Worm (Caenorhabditis elegans) whole organism, midembryonic: ENCODE data around the gene pdhb-1.
"Not testable (repeated sequence)": the region's sequence is repeated elsewhere in the genome, so short reads cannot be mapped to it uniquely, and the experiment has no call there.

Experiments used
- T22C8.4 ChIP-seq: fragments of 200-800 bp; sonication (Bioruptor generic); IDR thresholded peaks from 2 replicates; pipeline ENCODE4 v1.3.6; 2022; ENCODE audit warnings: missing genetic modification characterization, missing compliant biosample characterization
- cog-1 ChIP-seq: sonication (generic microtip); optimal IDR thresholded peaks from 2 replicates; lab custom pipeline; 2016; ENCODE audit warnings: missing genetic modification characterization, missing compliant biosample characterization
- flt-1 ChIP-seq: fragments of 200-800 bp; sonication (Bioruptor generic); IDR thresholded peaks from 2 replicates; pipeline ENCODE4 v1.3.6; 2022; ENCODE audit warnings: missing genetic modification characterization, missing compliant biosample characterization
- klf-2 ChIP-seq: fragments of 200-800 bp; sonication (Bioruptor generic); conservative IDR thresholded peaks from 2 replicates; pipeline ENCODE4 v1.3.6; 2022; ENCODE audit warnings: missing genetic modification reagents, missing genetic modification characterization, missing compliant biosample characterization
- med-1 ChIP-seq: sonication (generic microtip); optimal IDR thresholded peaks from 2 replicates; lab custom pipeline; 2017; ENCODE audit warnings: missing genetic modification characterization, mild to moderate bottlenecking, missing compliant biosample characterization, antibody characterized with exemption, missing genetic modification reagents; ENCODE audit not compliant: insufficient read depth
- ref-1 ChIP-seq: fragments of 200-800 bp; sonication (Bioruptor generic); conservative IDR thresholded peaks from 2 replicates; pipeline ENCODE4 v1.3.6; 2022; ENCODE audit warnings: missing genetic modification reagents, missing genetic modification characterization, missing compliant biosample characterization
- tab-1 ChIP-seq: fragments of 200-800 bp; sonication (Bioruptor generic); IDR thresholded peaks from 2 replicates; pipeline ENCODE4 v1.3.6; 2022; ENCODE audit warnings: missing genetic modification characterization, missing compliant biosample characterization
- ztf-23 ChIP-seq: fragments of 200-800 bp; sonication (Bioruptor generic); IDR thresholded peaks from 2 replicates; pipeline ENCODE4 v1.3.6; 2022; ENCODE audit warnings: missing genetic modification reagents, missing genetic modification characterization, missing compliant biosample characterization
- ztf-29 ChIP-seq: fragments of 200-800 bp; sonication (Bioruptor generic); IDR thresholded peaks from 2 replicates; pipeline ENCODE4 v1.3.6; 2022; ENCODE audit warnings: missing genetic modification reagents, missing genetic modification characterization, missing compliant biosample characterization

The pdhb-1 gene

DNA sequence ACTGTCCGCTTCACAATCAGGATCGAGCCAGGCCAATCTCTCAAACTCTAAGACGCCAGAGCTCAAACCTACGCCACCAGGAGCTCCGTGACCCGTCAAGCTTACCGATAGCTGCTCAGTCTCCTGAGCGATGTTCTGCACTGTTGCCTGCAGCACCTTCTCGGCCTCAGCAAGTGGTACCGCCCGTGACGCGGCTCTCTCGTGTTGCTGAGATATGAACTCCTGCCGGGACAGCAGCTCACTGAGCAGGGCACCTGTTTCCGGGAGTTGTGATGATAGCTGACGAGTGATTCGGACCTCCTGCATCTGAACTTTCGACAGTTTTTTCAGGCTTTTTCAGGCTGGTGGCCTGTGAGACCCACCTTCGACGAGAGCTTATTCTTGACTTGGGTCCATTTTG, 1.4 kb upstream of the pdhb-1 start:
- TF ChIP-seq ztf-23 (no peak), cog-1 (tag; lab: Kevin White, UChicago) (no peak), ztf-29 (GFP tag; lab: Robert Waterston, UW) (no peak), med-1 (GFP tag; lab: Kevin White, UChicago) (no peak), ref-1 (GFP tag; lab: Robert Waterston, UW) (no peak), flt-1 (no peak), T22C8.4 (GFP tag; lab: Robert Waterston, UW) (no peak)

DNA sequence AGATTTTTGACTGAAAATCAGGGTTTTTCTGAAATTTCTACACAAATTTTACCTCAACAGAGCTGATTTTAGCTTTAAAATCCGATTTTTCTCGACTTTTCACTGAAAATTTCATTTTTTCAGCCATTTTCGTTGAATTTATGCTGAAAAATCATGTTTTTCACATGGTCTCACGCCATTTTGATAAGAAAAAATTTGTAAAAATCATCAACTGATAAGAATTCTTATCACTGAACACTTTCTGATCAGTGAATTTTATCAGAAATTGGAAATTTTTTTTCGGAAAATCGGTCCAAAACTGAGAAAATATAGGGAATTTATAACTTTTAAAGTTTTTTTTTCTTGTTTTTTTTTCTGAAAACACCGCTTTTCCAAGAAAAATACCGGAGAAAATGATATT, 1.5 kb downstream of the pdhb-1 start:
- TF ChIP-seq T22C8.4 (GFP tag; lab: Robert Waterston, UW): no peak
- no peak for TF ChIP-seq med-1 (GFP tag; lab: Kevin White, UChicago)
- TF ChIP-seq ztf-23: no peak
- no peak for TF ChIP-seq tab-1 (GFP tag; lab: Robert Waterston, UW)

DNA sequence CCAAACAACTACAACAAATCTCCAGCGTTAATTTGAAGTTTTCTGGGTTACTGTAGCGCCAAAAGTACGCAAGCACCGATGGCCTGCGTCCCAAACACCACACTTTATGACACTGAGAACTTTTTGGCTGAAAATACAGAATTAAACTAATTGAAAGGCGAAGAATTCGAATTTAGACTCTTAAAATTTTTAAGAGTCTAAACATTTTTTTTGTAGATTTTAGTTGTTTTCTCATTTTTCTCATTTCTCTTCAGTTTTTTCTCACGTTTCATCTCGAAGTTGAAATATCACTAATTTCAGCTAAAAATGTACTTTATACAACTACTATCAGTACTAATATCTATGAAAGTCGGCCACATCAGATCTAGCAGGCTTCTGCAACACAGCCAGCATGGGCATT, 15.9 kb downstream of the pdhb-1 start, which contains the start of gene lgc-9:
Gene lgc-9, plus strand, starts transcription at position 301 of the 400 bp plus-strand sequence.
- TF ChIP-seq tab-1 (GFP tag; lab: Robert Waterston, UW) (no peak), ztf-29 (GFP tag; lab: Robert Waterston, UW) (no peak), med-1 (GFP tag; lab: Kevin White, UChicago) (no peak), ztf-23 (no peak), flt-1 (no peak), T22C8.4 (GFP tag; lab: Robert Waterston, UW) (no peak), cog-1 (tag; lab: Kevin White, UChicago) (no peak), klf-2 (GFP tag; lab: Robert Waterston, UW) (no peak), ref-1 (GFP tag; lab: Robert Waterston, UW) (no peak)

DNA sequence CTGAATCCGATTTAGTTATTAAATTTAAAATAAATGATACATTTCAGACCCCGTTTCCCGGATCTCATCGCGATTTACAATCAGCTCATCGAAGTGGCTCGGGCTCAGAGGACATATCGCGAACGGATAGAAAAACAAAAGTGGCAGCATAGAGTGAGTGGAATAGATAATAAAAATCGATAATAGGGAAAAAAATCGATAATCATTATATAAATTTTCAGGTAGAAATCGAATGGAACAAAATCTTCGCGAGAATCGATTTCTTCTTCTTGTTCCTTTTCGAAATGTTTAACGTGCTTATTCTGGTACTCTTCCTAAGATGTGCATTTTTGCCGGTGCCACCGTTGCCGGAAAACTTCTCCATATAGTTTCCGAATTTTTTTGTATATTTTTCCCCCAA, 19.3 kb downstream of the pdhb-1 start:
- TF ChIP-seq cog-1 (tag; lab: Kevin White, UChicago) (no peak), ref-1 (GFP tag; lab: Robert Waterston, UW) (no peak), med-1 (GFP tag; lab: Kevin White, UChicago) (no peak), T22C8.4 (GFP tag; lab: Robert Waterston, UW) (peak; percentile 59; the same call in 1 of the 2 replicates)

DNA sequence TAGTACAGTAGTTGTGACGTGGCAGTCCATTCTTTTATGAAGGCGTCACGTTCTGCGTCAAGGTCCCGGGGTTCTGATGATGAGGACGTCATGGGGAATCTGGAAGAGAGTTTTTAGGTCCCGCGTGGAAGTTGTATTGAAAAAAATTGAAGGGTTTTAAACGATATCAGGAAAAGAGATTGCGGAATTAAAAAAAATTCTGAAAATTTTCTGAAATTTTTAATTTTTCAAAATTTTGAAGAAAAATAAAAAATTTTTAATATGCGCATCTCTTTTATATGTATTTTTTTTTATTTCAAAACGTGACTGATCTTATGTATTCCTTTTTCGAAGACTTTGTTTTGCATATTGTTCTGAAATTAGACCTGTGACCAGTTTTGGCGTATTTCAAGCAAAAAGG, 23.0 kb downstream of the pdhb-1 start, which contains the start of gene C04C3.6:
Gene C04C3.6, minus strand, starts transcription at position 101 of the 400 bp plus-strand sequence.
- TF ChIP-seq ztf-23 (no peak), klf-2 (GFP tag; lab: Robert Waterston, UW) (no peak), cog-1 (tag; lab: Kevin White, UChicago) (no peak), T22C8.4 (GFP tag; lab: Robert Waterston, UW) (no peak), tab-1 (GFP tag; lab: Robert Waterston, UW) (no peak), ref-1 (GFP tag; lab: Robert Waterston, UW) (no peak)

DNA sequence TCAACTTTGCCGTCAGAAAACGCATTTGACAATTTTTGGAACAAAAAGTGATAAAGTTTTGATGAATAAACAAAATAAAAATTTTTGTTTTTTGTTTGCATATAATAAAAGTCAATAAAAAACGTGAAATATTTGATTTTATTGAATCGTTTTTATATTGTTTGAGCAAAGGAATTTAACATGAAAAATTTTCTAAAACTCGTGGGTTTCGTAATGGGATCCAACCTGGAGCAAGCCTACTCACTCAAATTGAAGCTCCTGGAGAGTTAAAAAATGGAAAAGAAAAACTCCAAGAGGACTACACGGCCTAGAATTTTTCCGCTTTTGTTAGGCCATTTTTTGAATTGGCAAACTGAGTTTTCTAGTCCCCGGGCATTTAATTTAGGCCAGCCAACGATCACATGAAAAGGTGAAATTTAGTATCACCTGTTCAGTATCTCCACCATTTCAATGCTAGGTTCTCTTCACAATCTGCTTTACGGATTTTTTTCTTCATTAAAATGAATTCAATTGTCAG, 29.0 kb downstream of the pdhb-1 start, which contains the start of the genes C04C3.9 and srz-60:
Gene C04C3.9, minus strand, starts transcription at position 101 of the 517 bp plus-strand sequence.
Gene srz-60, plus strand, starts transcription at position 467 of the 517 bp plus-strand sequence.
- TF ChIP-seq T22C8.4 (GFP tag; lab: Robert Waterston, UW): no peak
- no peak for TF ChIP-seq med-1 (GFP tag; lab: Kevin White, UChicago)
- no peak for TF ChIP-seq tab-1 (GFP tag; lab: Robert Waterston, UW)
- no peak for TF ChIP-seq cog-1 (tag; lab: Kevin White, UChicago)
- no peak for TF ChIP-seq ztf-23
- no peak for TF ChIP-seq ref-1 (GFP tag; lab: Robert Waterston, UW)
- no peak for TF ChIP-seq klf-2 (GFP tag; lab: Robert Waterston, UW)
- TF ChIP-seq ztf-29 (GFP tag; lab: Robert Waterston, UW): no peak
- TF ChIP-seq flt-1: no peak

DNA sequence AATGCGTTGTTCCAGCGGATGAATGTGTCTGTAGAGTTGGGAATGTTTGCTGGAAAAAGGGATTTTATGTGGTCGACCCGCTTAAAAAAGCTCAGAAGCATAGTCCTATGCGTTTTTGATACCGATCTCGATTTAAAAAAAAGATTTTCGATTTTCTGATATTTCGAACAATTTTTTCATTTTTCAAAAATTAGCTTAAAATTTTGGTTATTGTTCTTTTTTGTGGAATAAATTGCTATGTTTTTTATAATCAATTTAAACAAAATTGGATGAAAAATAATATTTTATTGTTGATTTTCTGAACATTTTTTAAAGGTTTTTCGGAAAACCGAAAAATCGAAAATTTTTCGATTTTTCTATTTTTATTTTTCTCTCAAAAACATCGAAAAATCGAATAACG, 33.9 kb downstream of the pdhb-1 start, which contains the start of gene C04C3.7:
Gene C04C3.7, minus strand, starts transcription at position 101 of the 400 bp plus-strand sequence.
- TF ChIP-seq tab-1 (GFP tag; lab: Robert Waterston, UW); med-1 (GFP tag; lab: Kevin White, UChicago); ztf-23: not testable (repeated sequence)

DNA sequence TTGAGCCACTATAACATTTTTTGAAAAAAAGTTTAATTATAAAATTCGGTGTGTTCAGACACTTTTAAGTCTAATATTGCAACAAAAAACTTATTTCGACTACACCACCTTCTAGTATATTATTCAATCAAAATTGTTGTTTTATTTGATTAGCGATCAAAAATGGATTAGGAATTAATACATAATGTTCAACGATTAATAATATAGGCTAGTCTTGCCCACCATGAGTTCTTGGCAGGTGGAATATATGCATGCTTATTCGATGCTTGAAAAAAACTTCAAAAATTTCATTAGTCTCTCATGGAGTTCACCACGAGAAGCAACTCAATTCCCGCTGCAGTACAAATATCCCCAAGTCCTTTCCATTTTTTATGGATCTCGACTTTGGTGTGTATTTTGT, 36.5 kb downstream of the pdhb-1 start, which contains the start of gene srz-32:
Gene srz-32, plus strand, starts transcription at position 301 of the 400 bp plus-strand sequence.
- TF ChIP-seq flt-1 (no peak), ztf-29 (GFP tag; lab: Robert Waterston, UW) (no peak), klf-2 (GFP tag; lab: Robert Waterston, UW) (no peak), ztf-23 (no peak), T22C8.4 (GFP tag; lab: Robert Waterston, UW) (no peak), tab-1 (GFP tag; lab: Robert Waterston, UW) (no peak), cog-1 (tag; lab: Kevin White, UChicago) (no peak), med-1 (GFP tag; lab: Kevin White, UChicago) (no peak), ref-1 (GFP tag; lab: Robert Waterston, UW) (no peak)

DNA sequence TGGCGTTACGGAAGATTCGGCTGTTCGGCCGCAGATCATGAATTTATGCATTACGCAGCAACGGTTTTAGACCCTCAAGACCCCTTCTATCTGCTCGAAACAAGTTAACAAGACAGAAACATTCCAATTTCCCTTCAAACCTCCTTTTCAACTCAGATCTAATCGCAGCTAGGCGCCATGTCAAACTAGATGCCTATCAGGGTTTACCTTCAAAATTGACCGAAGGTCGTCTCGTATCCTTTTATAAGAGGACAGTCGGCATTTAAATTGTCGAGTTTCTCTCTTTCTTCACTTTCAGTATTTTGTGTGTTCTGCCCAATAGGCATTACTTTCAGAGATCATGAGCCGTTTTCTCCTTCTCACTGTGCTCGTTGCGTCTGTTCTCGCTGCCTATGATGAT, 38.5 kb downstream of the pdhb-1 start, which contains the start of gene grd-13:
Gene grd-13, plus strand, starts transcription at position 291 of the 400 bp plus-strand sequence.
- TF ChIP-seq ztf-29 (GFP tag; lab: Robert Waterston, UW): no peak
- no peak for TF ChIP-seq T22C8.4 (GFP tag; lab: Robert Waterston, UW)
- no peak for TF ChIP-seq cog-1 (tag; lab: Kevin White, UChicago)
- TF ChIP-seq med-1 (GFP tag; lab: Kevin White, UChicago): no peak
- no peak for TF ChIP-seq ref-1 (GFP tag; lab: Robert Waterston, UW)
- no peak for TF ChIP-seq ztf-23
- TF ChIP-seq klf-2 (GFP tag; lab: Robert Waterston, UW): no peak
- no peak for TF ChIP-seq tab-1 (GFP tag; lab: Robert Waterston, UW)
- no peak for TF ChIP-seq flt-1
